Worm (Caenorhabditis elegans): ENCODE data around the gene K08C7.1.

ce11 chrIV:10690139-10690538, 33.5 kb downstream of the K08C7.1 start, which contains the start of gene R102.8:
- TF ChIP-seq nhr-12 (tag; optimal IDR thresholded peaks at IDR 0.05) (no peak), skn-1 (tag; optimal IDR thresholded peaks at IDR 0.05) (no peak), daf-12 (tag; optimal IDR thresholded peaks at IDR 0.05) (no peak), fos-1 (tag; optimal IDR thresholded peaks at IDR 0.05) (no peak), nfya-1 (tag; optimal IDR thresholded peaks at IDR 0.05; ENCODE audit: insufficient read depth) (no peak), egl-27 (tag; optimal IDR thresholded peaks at IDR 0.05) (no peak), snpc-4 (tag; optimal IDR thresholded peaks at IDR 0.05) (no peak), unc-62 (GFP tag; optimal IDR thresholded peaks at IDR 0.05) (no peak), ZK546.5 (tag; optimal IDR thresholded peaks at IDR 0.05) (no peak), ceh-16 (tag; optimal IDR thresholded peaks at IDR 0.05) (no peak), ceh-82 (tag; optimal IDR thresholded peaks at IDR 0.05) (no peak)

Data from whole organism, L3 larva.